Fruit fly (Drosophila melanogaster): ENCODE data around the gene CG11857.

The CG11857 gene

dm6 chr3R:25265589-25266201 lies 7.0 kb downstream of the CG11857 start, which contains the start of the genes GlnRS and RIOK2 (continued):
- TF ChIP-seq zen (tag; optimal IDR thresholded peaks at IDR 0.05) (peak; percentile 41), lola (GFP tag; optimal IDR thresholded peaks at IDR 0.05) (peak in 1 of 3 experiments; percentile 100), ato (GFP tag; IDR thresholded peaks at IDR 0.05; ENCODE audit: partially characterized antibody) (peak; percentile 90), HLH4C (GFP tag; IDR thresholded peaks at IDR 0.05; ENCODE audit: partially characterized antibody) (peak; percentile 92), unc-4 (GFP tag; IDR thresholded peaks at IDR 0.05; ENCODE audit: partially characterized antibody) (peak; percentile 97), CG16813 (GFP tag; IDR thresholded peaks at IDR 0.05; ENCODE audit: partially characterized antibody) (peak; percentile 94), CG2116 (GFP tag; optimal IDR thresholded peaks at IDR 0.05) (peak; percentile 85), CG4617 (GFP tag; optimal IDR thresholded peaks at IDR 0.05; ENCODE audit: borderline replicate concordance) (peak; percentile 94), CG9609 (GFP tag; optimal IDR thresholded peaks at IDR 0.05) (peak; percentile 16), Sox100B (GFP tag; optimal IDR thresholded peaks at IDR 0.05) (no peak), Myb (GFP tag; optimal IDR thresholded peaks at IDR 0.05) (peak; percentile 60), CG9932 (GFP tag; IDR thresholded peaks at IDR 0.05) (peak; percentile 49; the same call in 1 of the 2 replicates), stc (GFP tag; IDR thresholded peaks at IDR 0.05) (no peak), klu (GFP tag; IDR thresholded peaks at IDR 0.05) (no peak), Xrp1 (GFP tag; IDR thresholded peaks at IDR 0.05) (0 out of 2 replicates have a peak, but pooled peaks have one; percentile 15), Dp (GFP tag; optimal IDR thresholded peaks at IDR 0.05) (peak; percentile 32), ssp (GFP tag; IDR thresholded peaks at IDR 0.05) (peak; percentile 100), stwl (tag; optimal IDR thresholded peaks at IDR 0.05) (peak; percentile 95), CG17385 (GFP tag; optimal IDR thresholded peaks at IDR 0.05) (no peak), CG30020 (tag; optimal IDR thresholded peaks at IDR 0.05) (peak; percentile 94), CHES-1-like (GFP tag; optimal IDR thresholded peaks at IDR 0.05) (peak; percentile 64), sens (GFP tag) (peak; percentile 71), CG13624 (GFP tag; optimal IDR thresholded peaks at IDR 0.05) (peak; percentile 75), D (optimal IDR thresholded peaks at IDR 0.05) (peak; percentile 24), D (GFP tag; optimal IDR thresholded peaks at IDR 0.05) (no peak), Tbp (GFP tag; optimal IDR thresholded peaks at IDR 0.05) (peak; percentile 12), pzg (GFP tag; optimal IDR thresholded peaks at IDR 0.05) (peak; percentile 98), crp (GFP tag; optimal IDR thresholded peaks at IDR 0.05) (peak in 1 of 2 experiments; percentile 63), CG9727 (GFP tag; optimal IDR thresholded peaks at IDR 0.05) (peak; percentile 0), Sry-β (GFP tag; optimal IDR thresholded peaks at IDR 0.05) (peak; percentile 67), Dfd (GFP tag; optimal IDR thresholded peaks at IDR 0.05) (peak in 1 of 2 experiments; percentile 79), CG15514 (GFP tag; optimal IDR thresholded peaks at IDR 0.05) (peak; percentile 83), trem (tag; optimal IDR thresholded peaks at IDR 0.05) (peak; percentile 81), CG14667 (GFP tag; IDR thresholded peaks at IDR 0.05) (no peak), Rfx (GFP tag; IDR thresholded peaks at IDR 0.05) (peak; percentile 52), CG10267 (tag; optimal IDR thresholded peaks at IDR 0.05) (peak; percentile 62), nerfin-1 (tag; optimal IDR thresholded peaks at IDR 0.05) (no peak), CG8944 (GFP tag; optimal IDR thresholded peaks at IDR 0.05) (no peak), CG5180 (GFP tag; optimal IDR thresholded peaks at IDR 0.05) (no peak)

- TF ChIP-seq fru (optimal IDR thresholded peaks at IDR 0.05) = no peak
- no peak for TF ChIP-seq fu2 (GFP tag; optimal IDR thresholded peaks at IDR 0.05)
- TF ChIP-seq sens (GFP tag) = no peak
- TF ChIP-seq Ets65A (GFP tag) = peak; percentile 92
- TF ChIP-seq odd (GFP tag; optimal IDR thresholded peaks at IDR 0.05) = no peak
- TF ChIP-seq CG18011 (GFP tag; optimal IDR thresholded peaks at IDR 0.05) = no peak
- TF ChIP-seq CG11696 (GFP tag; IDR thresholded peaks at IDR 0.05) = no peak
- TF ChIP-seq CHES-1-like (GFP tag; optimal IDR thresholded peaks at IDR 0.05) = no peak
Observed at dm6 chr3R:25266751-25267150, 8.1 kb downstream of the CG11857 start.
